Fruit fly (Drosophila melanogaster): ENCODE results near the gene CG15579.
A peak's percentile ranks its signal among the peaks of the same experiment; 100 is the strongest.

Gene CG15579

dm6 chrX:4324781-4325180 is 13.2 kb upstream of the CG15579 start:
- TF ChIP-seq CG13424 (tag; optimal IDR thresholded peaks at IDR 0.05) (peak; percentile 99), HHEX (GFP tag; optimal IDR thresholded peaks at IDR 0.05) (peak; percentile 98), CG4360 (GFP tag; IDR thresholded peaks at IDR 0.05) (peak; percentile 78), D19B (GFP tag; optimal IDR thresholded peaks at IDR 0.05) (peak; percentile 96), CG1024 (GFP tag; IDR thresholded peaks at IDR 0.05) (peak; percentile 97), bbx (GFP tag; IDR thresholded peaks at IDR 0.05; ENCODE audit: partially characterized antibody) (no peak), chm (GFP tag; IDR thresholded peaks at IDR 0.05) (peak; percentile 98), Dip2 (GFP tag; IDR thresholded peaks at IDR 0.05) (peak; percentile 76), hth (optimal IDR thresholded peaks at IDR 0.05) (no peak), Adf1 (GFP tag; IDR thresholded peaks at IDR 0.05) (peak; percentile 92), zf30C (GFP tag; optimal IDR thresholded peaks at IDR 0.05) (peak; percentile 42), CG11398 (GFP tag; optimal IDR thresholded peaks at IDR 0.05) (peak; percentile 96), crp (GFP tag; optimal IDR thresholded peaks at IDR 0.05) (peak in 1 of 2 experiments; percentile 66), peb (GFP tag; IDR thresholded peaks at IDR 0.05) (peak; percentile 98), btn (GFP tag; optimal IDR thresholded peaks at IDR 0.05) (peak; percentile 94), usp (GFP tag; optimal IDR thresholded peaks at IDR 0.05) (no peak), HmgD (GFP tag; optimal IDR thresholded peaks at IDR 0.05) (peak; percentile 98), CG31224 (GFP tag; IDR thresholded peaks at IDR 0.05) (peak; percentile 98), pros (GFP tag; optimal IDR thresholded peaks at IDR 0.05) (peak; percentile 19), phol (tag; optimal IDR thresholded peaks at IDR 0.05) (peak; percentile 95), Dfd (GFP tag; optimal IDR thresholded peaks at IDR 0.05) (peak in 1 of 2 experiments; percentile 86), sima (GFP tag; optimal IDR thresholded peaks at IDR 0.05) (peak; percentile 95), CG11723 (GFP tag; optimal IDR thresholded peaks at IDR 0.05) (peak; percentile 96), danr (GFP tag; IDR thresholded peaks at IDR 0.05) (peak; percentile 98), slou (GFP tag; optimal IDR thresholded peaks at IDR 0.05) (peak; percentile 98), CG13775 (GFP tag; optimal IDR thresholded peaks at IDR 0.05) (peak; percentile 94), emc (GFP tag; optimal IDR thresholded peaks at IDR 0.05) (peak; percentile 97), CG7839 (tag; optimal IDR thresholded peaks at IDR 0.05) (peak; percentile 99), CG10321 (GFP tag; IDR thresholded peaks at IDR 0.05) (peak; percentile 88), org-1 (GFP tag; optimal IDR thresholded peaks at IDR 0.05) (peak; percentile 98), Rfx (GFP tag; IDR thresholded peaks at IDR 0.05) (peak; percentile 100), Sry-β (GFP tag; optimal IDR thresholded peaks at IDR 0.05) (no peak), luna (GFP tag; optimal IDR thresholded peaks at IDR 0.05) (peak; percentile 97), CG13287 (GFP tag; IDR thresholded peaks at IDR 0.05; ENCODE audit: partially characterized antibody) (peak; percentile 58), Mad (GFP tag; optimal IDR thresholded peaks at IDR 0.05) (peak; percentile 97), Hr3 (GFP tag; optimal IDR thresholded peaks at IDR 0.05) (peak; percentile 97), jumu (GFP tag; optimal IDR thresholded peaks at IDR 0.05) (peak; percentile 98), MBD-R2 (GFP tag; IDR thresholded peaks at IDR 0.05) (peak; percentile 99), cwo (GFP tag; optimal IDR thresholded peaks at IDR 0.05) (peak; percentile 97), Myb (GFP tag; optimal IDR thresholded peaks at IDR 0.05) (peak; percentile 92), Atf6 (GFP tag; IDR thresholded peaks at IDR 0.05) (peak; percentile 100), vnd (GFP tag; IDR thresholded peaks at IDR 0.05; ENCODE audit: partially characterized antibody) (no peak), cas (GFP tag; IDR thresholded peaks at IDR 0.05) (peak; percentile 99), CG10209 (GFP tag; optimal IDR thresholded peaks at IDR 0.05) (peak; percentile 98), Jarid2 (GFP tag; optimal IDR thresholded peaks at IDR 0.05) (peak; percentile 87), CG16863 (GFP tag; optimal IDR thresholded peaks at IDR 0.05) (peak; percentile 98), CG12744 (GFP tag; optimal IDR thresholded peaks at IDR 0.05) (peak; percentile 98), Blimp-1 (GFP tag; optimal IDR thresholded peaks at IDR 0.05) (peak; percentile 95), CG10654 (GFP tag; optimal IDR thresholded peaks at IDR 0.05) (peak; percentile 97), CG11695 (GFP tag; IDR thresholded peaks at IDR 0.05) (peak; percentile 98), slbo (GFP tag; IDR thresholded peaks at IDR 0.05) (peak; percentile 100), CG32772 (GFP tag; IDR thresholded peaks at IDR 0.05) (peak; percentile 99)

All from whole organism, embryonic.